Worm (Caenorhabditis elegans): ENCODE data around the gene dod-22.

ce11 chrIV:12960136-12960535 lies 5.0 kb upstream of the dod-22 start, which contains the start of gene F55G11.7:
- TF ChIP-seq ztf-11 (tag; optimal IDR thresholded peaks at IDR 0.05), result no peak
- no peak for TF ChIP-seq ama-1 (optimal IDR thresholded peaks at IDR 0.05)
- TF ChIP-seq skn-1 (tag; optimal IDR thresholded peaks at IDR 0.05), result no peak
- TF ChIP-seq blmp-1 (tag; optimal IDR thresholded peaks at IDR 0.05; ENCODE audit: insufficient read depth), result no peak
- TF ChIP-seq dmd-4 (tag; optimal IDR thresholded peaks at IDR 0.05), result no peak
- no peak for TF ChIP-seq unc-62 (GFP tag; optimal IDR thresholded peaks at IDR 0.05)
- TF ChIP-seq fos-1 (tag; optimal IDR thresholded peaks at IDR 0.05), result no peak
- TF ChIP-seq nhr-237 (tag; optimal IDR thresholded peaks at IDR 0.05), result no peak
- TF ChIP-seq nhr-12 (tag; optimal IDR thresholded peaks at IDR 0.05), result no peak
- no peak for TF ChIP-seq elt-3 (tag; optimal IDR thresholded peaks at IDR 0.05)
- no peak for TF ChIP-seq snpc-4 (tag; optimal IDR thresholded peaks at IDR 0.05)
- TF ChIP-seq egl-27 (tag; optimal IDR thresholded peaks at IDR 0.05), result no peak
